Worm (Caenorhabditis elegans) whole organism, mixed stage, embryonic: Measurements from ENCODE around the gene T10F2.5.

Experiments used
- M03D4.4 ChIP-seq: sonication (generic microtip); optimal IDR thresholded peaks from 2 replicates; lab custom pipeline; 2017; ENCODE audit warnings: mild to moderate bottlenecking, missing genetic modification characterization, missing compliant biosample characterization
- bed-3 ChIP-seq: fragments of 200-800 bp; sonication (Bioruptor generic); optimal IDR thresholded peaks from 3 replicates; lab custom pipeline; 2018; ENCODE audit warnings: mild to moderate bottlenecking, missing genetic modification characterization, moderate library complexity, missing compliant biosample characterization
- blmp-1 ChIP-seq: fragments of 150-350 bp; optimal IDR thresholded peaks from 2 replicates; lab custom pipeline; 2014; ENCODE audit warnings: missing biosample characterization, missing genetic modification characterization
- ceh-39 ChIP-seq: fragments of 150-350 bp; optimal IDR thresholded peaks from 2 replicates; lab custom pipeline; 2014; ENCODE audit warnings: missing biosample characterization, missing genetic modification characterization
- ceh-43 ChIP-seq: fragments of 200-800 bp; sonication (Bioruptor generic); optimal IDR thresholded peaks from 2 replicates; lab custom pipeline; 2018; ENCODE audit warnings: mild to moderate bottlenecking, missing genetic modification characterization, moderate library complexity, missing compliant biosample characterization
- ceh-83 ChIP-seq: fragments of 200-800 bp; sonication (Bioruptor generic); optimal IDR thresholded peaks from 2 replicates; lab custom pipeline; 2018; ENCODE audit warnings: mild to moderate bottlenecking, missing genetic modification characterization, missing compliant biosample characterization
- ces-1 ChIP-seq: fragments of 150-350 bp; optimal IDR thresholded peaks from 2 replicates; lab custom pipeline; 2014; ENCODE audit warnings: missing biosample characterization, missing genetic modification reagents, missing genetic modification characterization
- cnd-1 ChIP-seq: fragments of 200-800 bp; sonication (Bioruptor generic); optimal IDR thresholded peaks from 2 replicates; lab custom pipeline; 2018; ENCODE audit warnings: mild to moderate bottlenecking, missing genetic modification characterization, missing compliant biosample characterization
- drap-1 ChIP-seq: fragments of 200-800 bp; sonication (Bioruptor generic); optimal IDR thresholded peaks from 3 replicates; lab custom pipeline; 2018; ENCODE audit warnings: mild to moderate bottlenecking, missing genetic modification characterization, missing compliant biosample characterization
- elt-1 ChIP-seq: sonication (generic microtip); optimal IDR thresholded peaks from 2 replicates; lab custom pipeline; 2017; ENCODE audit warnings: missing genetic modification characterization, mild to moderate bottlenecking, missing compliant biosample characterization, antibody characterized with exemption, moderate library complexity, borderline replicate concordance; ENCODE audit not compliant: insufficient read depth
- elt-3 ChIP-seq: fragments of 150-350 bp; optimal IDR thresholded peaks from 2 replicates; lab custom pipeline; 2014; ENCODE audit warnings: missing biosample characterization, missing genetic modification characterization
- flh-1 ChIP-seq: fragments of 200-800 bp; sonication (Bioruptor generic); optimal IDR thresholded peaks from 2 replicates; lab custom pipeline; 2018; ENCODE audit warnings: mild to moderate bottlenecking, missing genetic modification characterization, moderate library complexity, missing compliant biosample characterization
- ham-2 ChIP-seq: fragments of 200-800 bp; sonication (Bioruptor generic); optimal IDR thresholded peaks from 2 replicates; lab custom pipeline; 2018; ENCODE audit warnings: mild to moderate bottlenecking, missing genetic modification characterization, missing compliant biosample characterization
- hlh-1 ChIP-seq: fragments of 150-350 bp; optimal IDR thresholded peaks from 2 replicates; lab custom pipeline; 2014; ENCODE audit warnings: missing biosample characterization, missing genetic modification reagents, missing genetic modification characterization
- lin-13 ChIP-seq: fragments of 150-350 bp; optimal IDR thresholded peaks from 2 replicates; lab custom pipeline; 2014; ENCODE audit warnings: missing biosample characterization, missing genetic modification characterization
- lin-32 ChIP-seq: fragments of 200-800 bp; sonication (Bioruptor generic); optimal IDR thresholded peaks from 2 replicates; lab custom pipeline; 2018; ENCODE audit warnings: mild to moderate bottlenecking, missing genetic modification characterization, missing compliant biosample characterization
- lsy-2 ChIP-seq: fragments of 150-350 bp; optimal IDR thresholded peaks from 2 replicates; lab custom pipeline; 2014; ENCODE audit warnings: missing biosample characterization, missing genetic modification characterization
- mab-5 ChIP-seq: fragments of 150-350 bp; optimal IDR thresholded peaks from 2 replicates; lab custom pipeline; 2014; ENCODE audit warnings: missing biosample characterization, missing genetic modification characterization
- mep-1 ChIP-seq: fragments of 150-350 bp; optimal IDR thresholded peaks from 2 replicates; lab custom pipeline; 2017; ENCODE audit warnings: missing biosample characterization, missing genetic modification reagents, missing genetic modification characterization, inconsistent platforms
- mls-2 ChIP-seq: sonication (generic microtip); optimal IDR thresholded peaks from 2 replicates; lab custom pipeline; 2016; ENCODE audit warnings: mild to moderate bottlenecking, missing genetic modification characterization, moderate library complexity, missing compliant biosample characterization
- nhr-12 ChIP-seq: fragments of 150-350 bp; optimal IDR thresholded peaks from 2 replicates; lab custom pipeline; 2014; ENCODE audit warnings: missing biosample characterization, missing genetic modification characterization
- nhr-237 ChIP-seq: fragments of 150-350 bp; optimal IDR thresholded peaks from 2 replicates; lab custom pipeline; 2014; ENCODE audit warnings: missing biosample characterization, missing genetic modification characterization
- nhr-28 ChIP-seq: fragments of 150-350 bp; optimal IDR thresholded peaks from 2 replicates; lab custom pipeline; 2014; ENCODE audit warnings: missing biosample characterization, missing genetic modification characterization
- nhr-76 ChIP-seq: sonication (generic microtip); optimal IDR thresholded peaks from 2 replicates; lab custom pipeline; 2017; ENCODE audit warnings: missing biosample characterization, missing genetic modification characterization
- pha-4 ChIP-seq: fragments of 150-350 bp; optimal IDR thresholded peaks from 2 replicates; lab custom pipeline; 2018; ENCODE audit warnings: missing biosample characterization, missing genetic modification reagents, missing genetic modification characterization
- sem-2 ChIP-seq: fragments of 200-800 bp; sonication (Bioruptor generic); optimal IDR thresholded peaks from 2 replicates; lab custom pipeline; 2018; ENCODE audit warnings: mild to moderate bottlenecking, missing genetic modification characterization, missing compliant biosample characterization
- snpc-4 ChIP-seq: fragments of 150-350 bp; optimal IDR thresholded peaks from 2 replicates; lab custom pipeline; 2014; ENCODE audit warnings: missing biosample characterization, missing genetic modification characterization
- sptf-1 ChIP-seq: sonication (generic microtip); optimal IDR thresholded peaks from 2 replicates; lab custom pipeline; 2017; ENCODE audit warnings: mild to moderate bottlenecking, missing genetic modification characterization, moderate library complexity, missing compliant biosample characterization
- tbx-8 ChIP-seq: fragments of 200-800 bp; sonication (Bioruptor generic); optimal IDR thresholded peaks from 2 replicates; lab custom pipeline; 2018; ENCODE audit warnings: mild to moderate bottlenecking, missing genetic modification characterization, moderate library complexity, missing compliant biosample characterization
- unc-120 ChIP-seq: sonication (generic microtip); optimal IDR thresholded peaks from 2 replicates; lab custom pipeline; 2017; ENCODE audit warnings: missing genetic modification characterization, missing compliant biosample characterization; ENCODE audit not compliant: poor library complexity, severe bottlenecking
- unc-39 ChIP-seq: fragments of 150-350 bp; optimal IDR thresholded peaks from 2 replicates; lab custom pipeline; 2014; ENCODE audit warnings: missing biosample characterization, missing genetic modification characterization
- unc-62 ChIP-seq: fragments of 150-350 bp; optimal IDR thresholded peaks from 2 replicates; lab custom pipeline; 2014; ENCODE audit warnings: missing biosample characterization, missing genetic modification reagents, missing genetic modification characterization
- zip-8 ChIP-seq: fragments of 150-350 bp; optimal IDR thresholded peaks from 2 replicates; lab custom pipeline; 2014; ENCODE audit warnings: missing biosample characterization, missing genetic modification characterization
- ztf-11 ChIP-seq: fragments of 150-350 bp; optimal IDR thresholded peaks from 2 replicates; lab custom pipeline; 2014; ENCODE audit warnings: missing biosample characterization, missing genetic modification characterization

The T10F2.5 gene

DNA sequence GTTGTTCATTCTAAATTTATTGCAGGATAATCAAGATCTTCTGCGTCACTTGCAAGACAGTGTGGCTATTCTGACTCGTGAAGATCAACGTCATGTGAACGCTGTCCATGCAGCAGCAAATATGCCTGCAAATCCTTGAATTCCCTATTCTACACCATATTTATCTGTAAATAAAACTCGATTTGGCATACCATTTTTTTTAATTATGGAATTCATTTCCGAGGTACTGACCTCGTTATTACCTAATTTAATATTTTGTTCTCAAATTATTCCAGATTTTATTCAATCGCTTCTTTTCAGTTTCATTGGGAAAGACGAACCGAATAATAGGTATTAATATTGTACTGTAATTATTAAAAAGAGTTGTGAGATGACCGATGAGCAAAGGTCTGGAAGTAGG lies 14.2 kb upstream of the T10F2.5 start, which contains the start of gene cid-1:
cid-1 (plus strand) TSS at position 301 of the 400 bp plus-strand sequence.
- no peak for TF ChIP-seq unc-39
- TF ChIP-seq ceh-39 (tag; lab: Kevin White, UChicago), result no peak
- TF ChIP-seq ceh-43 (GFP tag; lab: Kevin White, UChicago), result no peak
- TF ChIP-seq lin-13, result no peak
- TF ChIP-seq lsy-2 (tag; lab: Kevin White, UChicago), result no peak
- TF ChIP-seq pha-4 (tag; lab: Kevin White, UChicago), result no peak
- no peak for TF ChIP-seq sptf-1 (tag; lab: Kevin White, UChicago)
- no peak for TF ChIP-seq cnd-1 (tag; lab: Kevin White, UChicago)
- TF ChIP-seq nhr-76 (tag; lab: Kevin White, UChicago), result no peak
- no peak for TF ChIP-seq nhr-28 (tag; lab: Kevin White, UChicago)
- TF ChIP-seq ham-2 (GFP tag; lab: Kevin White, UChicago), result no peak
- TF ChIP-seq M03D4.4 (tag; lab: Kevin White, UChicago), result no peak
- no peak for TF ChIP-seq unc-120 (tag; lab: Kevin White, UChicago)
- no peak for TF ChIP-seq zip-8 (tag; lab: Kevin White, UChicago)
- no peak for TF ChIP-seq nhr-237 (tag; lab: Kevin White, UChicago)
- TF ChIP-seq blmp-1, result no peak
- no peak for TF ChIP-seq mep-1 (tag; lab: Kevin White, UChicago)
- no peak for TF ChIP-seq nhr-12 (tag; lab: Kevin White, UChicago)

ce11 chrIII:5173139-5173538 lies 13.7 kb upstream of the T10F2.5 start, which contains the start of gene emb-1:
TSS of gene emb-1 (plus strand) at chrIII:5173439.
- TF ChIP-seq mab-5 (no peak), ces-1 (GFP tag; lab: Kevin White, UChicago) (no peak), blmp-1 (no peak), ceh-83 (no peak), nhr-28 (tag; lab: Kevin White, UChicago) (no peak), zip-8 (tag; lab: Kevin White, UChicago) (no peak), ztf-11 (tag; lab: Kevin White, UChicago) (no peak), cnd-1 (tag; lab: Kevin White, UChicago) (no peak), sptf-1 (tag; lab: Kevin White, UChicago) (no peak), flh-1 (GFP tag; lab: Kevin White, UChicago) (no peak), sem-2 (GFP tag; lab: Kevin White, UChicago) (no peak), ceh-39 (tag; lab: Kevin White, UChicago) (no peak), elt-1 (tag; lab: Kevin White, UChicago) (no peak), unc-39 (no peak), unc-120 (tag; lab: Kevin White, UChicago) (no peak), unc-62 (GFP tag; lab: Kevin White, UChicago) (no peak), snpc-4 (tag; lab: Kevin White, UChicago) (no peak), mls-2 (no peak)

- TF ChIP-seq mep-1 (tag; lab: Kevin White, UChicago), result peak; percentile 90
- no peak for TF ChIP-seq blmp-1
- peak; percentile 33 for TF ChIP-seq mls-2
- peak; percentile 58 for TF ChIP-seq ceh-83
- TF ChIP-seq hlh-1, result peak; percentile 40
- TF ChIP-seq nhr-76 (tag; lab: Kevin White, UChicago), result no peak
- TF ChIP-seq ceh-39 (tag; lab: Kevin White, UChicago), result peak; percentile 70
- TF ChIP-seq M03D4.4 (tag; lab: Kevin White, UChicago), result peak; percentile 84
- no peak for TF ChIP-seq ceh-43 (GFP tag; lab: Kevin White, UChicago)
- TF ChIP-seq drap-1 (GFP tag; lab: Kevin White, UChicago), result peak; percentile 54
- peak; percentile 90 for TF ChIP-seq lin-13
- no peak for TF ChIP-seq elt-1 (tag; lab: Kevin White, UChicago)
- TF ChIP-seq unc-62 (GFP tag; lab: Kevin White, UChicago), result peak; percentile 26
- TF ChIP-seq sem-2 (GFP tag; lab: Kevin White, UChicago), result peak; percentile 29
- peak; percentile 53 for TF ChIP-seq pha-4 (tag; lab: Kevin White, UChicago)
- no peak for TF ChIP-seq elt-3 (tag; lab: Kevin White, UChicago)
- TF ChIP-seq nhr-28 (tag; lab: Kevin White, UChicago), result no peak
- TF ChIP-seq lsy-2 (tag; lab: Kevin White, UChicago), result peak; percentile 83
- TF ChIP-seq cnd-1 (tag; lab: Kevin White, UChicago), result peak; percentile 77
- peak; percentile 58 for TF ChIP-seq tbx-8 (GFP tag; lab: Kevin White, UChicago)
- peak; percentile 53 for TF ChIP-seq ham-2 (GFP tag; lab: Kevin White, UChicago)
- TF ChIP-seq nhr-237 (tag; lab: Kevin White, UChicago), result peak; percentile 67
- no peak for TF ChIP-seq nhr-12 (tag; lab: Kevin White, UChicago)
- TF ChIP-seq bed-3 (GFP tag; lab: Kevin White, UChicago), result no peak
- TF ChIP-seq lin-32 (GFP tag; lab: Kevin White, UChicago), result peak; percentile 77
- no peak for TF ChIP-seq unc-39
- TF ChIP-seq ztf-11 (tag; lab: Kevin White, UChicago), result peak; percentile 35
- no peak for TF ChIP-seq snpc-4 (tag; lab: Kevin White, UChicago)
- TF ChIP-seq sptf-1 (tag; lab: Kevin White, UChicago), result peak; percentile 84
- TF ChIP-seq unc-120 (tag; lab: Kevin White, UChicago), result peak; percentile 32
- TF ChIP-seq, all 35 proteins: peak for 20
Measured at ce11 chrIII:5172470-5172869, 13.1 kb upstream of the T10F2.5 start, which contains the start of gene K10D2.5. TSS of gene K10D2.5 (plus strand) at chrIII:5172720.
